Worm (Caenorhabditis elegans) whole organism, late embryonic: ENCODE results near the gene ugt-42.

Source experiments
- ceh-34 ChIP-seq: sonication (generic microtip); optimal IDR thresholded peaks from 2 replicates; lab custom pipeline; 2016; ENCODE audit warnings: mild to moderate bottlenecking, missing genetic modification characterization, missing compliant biosample characterization
- ceh-45 ChIP-seq: fragments of 200-800 bp; sonication (Bioruptor generic); IDR thresholded peaks from 2 replicates; pipeline ENCODE4 v1.3.6; 2022; ENCODE audit warnings: missing genetic modification reagents, missing genetic modification characterization, missing compliant biosample characterization
- ceh-6 ChIP-seq: fragments of 200-800 bp; sonication (Bioruptor generic); optimal IDR thresholded peaks from 2 replicates; lab custom pipeline; 2018; ENCODE audit warnings: mild to moderate bottlenecking, missing genetic modification characterization, missing compliant biosample characterization
- che-1 ChIP-seq: sonication (generic microtip); optimal IDR thresholded peaks from 2 replicates; lab custom pipeline; 2016; ENCODE audit warnings: mild to moderate bottlenecking, missing genetic modification characterization, missing compliant biosample characterization
- dve-1 ChIP-seq: sonication (generic microtip); optimal IDR thresholded peaks from 2 replicates; lab custom pipeline; 2017; ENCODE audit warnings: antibody characterized with exemption, mild to moderate bottlenecking, missing genetic modification characterization, missing compliant biosample characterization
- elt-2 ChIP-seq: sonication (generic microtip); optimal IDR thresholded peaks from 2 replicates; lab custom pipeline; 2016; ENCODE audit warnings: missing genetic modification reagents, missing genetic modification characterization, missing compliant biosample characterization
- fkh-10 ChIP-seq: fragments of 150-350 bp; optimal IDR thresholded peaks from 2 replicates; lab custom pipeline; 2014; ENCODE audit warnings: missing biosample characterization, missing genetic modification reagents, missing genetic modification characterization
- nhr-11 ChIP-seq: fragments of 150-350 bp; optimal IDR thresholded peaks from 2 replicates; lab custom pipeline; 2014; ENCODE audit warnings: missing biosample characterization, missing genetic modification characterization
- pag-3 ChIP-seq: sonication (generic microtip); optimal IDR thresholded peaks from 2 replicates; lab custom pipeline; 2016; ENCODE audit warnings: missing compliant biosample characterization, missing genetic modification characterization, borderline replicate concordance
- pha-4 ChIP-seq: fragments of 150-350 bp; optimal IDR thresholded peaks from 2 replicates; lab custom pipeline; 2018; ENCODE audit warnings: missing biosample characterization, missing genetic modification reagents, missing genetic modification characterization
- pqm-1 ChIP-seq: sonication (generic microtip); optimal IDR thresholded peaks from 2 replicates; lab custom pipeline; 2016; ENCODE audit warnings: missing genetic modification characterization, missing compliant biosample characterization
- syd-9 ChIP-seq: sonication (generic microtip); optimal IDR thresholded peaks from 2 replicates; lab custom pipeline; 2016; ENCODE audit warnings: mild to moderate bottlenecking, missing genetic modification characterization, moderate library complexity, missing compliant biosample characterization
- unc-3 ChIP-seq, 2 experiments: fragments of 200-800 bp in 1 of 2; sonication (Bioruptor generic) in 1 of 2; sonication (generic microtip) in 1 of 2; conservative IDR thresholded peaks in 1 of 2; optimal IDR thresholded peaks in 1 of 2; 2 replicates each; pipeline versions ENCODE4 v1.3.6 to Lab custom; 2016 to 2022; ENCODE audit warnings: missing compliant biosample characterization in 2 of 2, missing genetic modification characterization in 2 of 2, missing genetic modification reagents in 1 of 2

- TF ChIP-seq nhr-11 (tag; lab: Kevin White, UChicago) = no peak
- no peak for TF ChIP-seq pqm-1 (tag; lab: Kevin White, UChicago)
- TF ChIP-seq dve-1 (tag; lab: Kevin White, UChicago) = no peak
- TF ChIP-seq ceh-6 (GFP tag; lab: Kevin White, UChicago) = no peak
- no peak for TF ChIP-seq syd-9 (tag; lab: Kevin White, UChicago)
- TF ChIP-seq pha-4 (tag; lab: Kevin White, UChicago) = no peak
- TF ChIP-seq ceh-45 (GFP tag; lab: Robert Waterston, UW) = no peak
- TF ChIP-seq pag-3 (tag; lab: Kevin White, UChicago) = no peak
- TF ChIP-seq ceh-34 = no peak
- no peak for TF ChIP-seq elt-2 (tag; lab: Kevin White, UChicago)
- no peak for TF ChIP-seq che-1 (tag; lab: Kevin White, UChicago)
- TF ChIP-seq fkh-10 = no peak
- no peak for TF ChIP-seq unc-3 (GFP tag; conservative IDR thresholded peaks at IDR 0.05; lab: Robert Waterston, UW)
- no peak for TF ChIP-seq unc-3 (tag; optimal IDR thresholded peaks at IDR 0.05; lab: Kevin White, UChicago)
Observed at ce11 chrV:636281-636680, 10.7 kb upstream of the ugt-42 start, which contains the start of gene pals-31.
